Fruit fly (Drosophila melanogaster): ENCODE data around the gene CG12541.
A peak's percentile ranks its signal among the peaks of the same experiment; 100 is the strongest.

The CG12541 gene

dm6 chrX:7101302-7102012 is 35.6 kb upstream of the CG12541 start (continued):
- TF ChIP-seq CG3407 (GFP tag; optimal IDR thresholded peaks at IDR 0.05): peak; percentile 83
- no peak for TF ChIP-seq tup (GFP tag; optimal IDR thresholded peaks at IDR 0.05)
- TF ChIP-seq twi (tag; optimal IDR thresholded peaks at IDR 0.05): peak; percentile 74
- TF ChIP-seq CG2202 (tag; optimal IDR thresholded peaks at IDR 0.05): peak; percentile 75
- TF ChIP-seq Hmx (GFP tag; optimal IDR thresholded peaks at IDR 0.05): peak; percentile 20
- peak; percentile 68 for TF ChIP-seq CG15011 (GFP tag; optimal IDR thresholded peaks at IDR 0.05)
- peak; percentile 65 for TF ChIP-seq E2f1 (GFP tag; IDR thresholded peaks at IDR 0.05)
- peak; percentile 46 for TF ChIP-seq CG10431 (GFP tag; optimal IDR thresholded peaks at IDR 0.05)
- peak; percentile 77 for TF ChIP-seq CG32532 (GFP tag; IDR thresholded peaks at IDR 0.05)
- TF ChIP-seq mirr (GFP tag; optimal IDR thresholded peaks at IDR 0.05): no peak
- peak; percentile 83 for TF ChIP-seq Dek (tag; optimal IDR thresholded peaks at IDR 0.05)
- peak; percentile 70 for TF ChIP-seq ttk (GFP tag; IDR thresholded peaks at IDR 0.05)
- peak; percentile 63 for TF ChIP-seq CG6854 (GFP tag; optimal IDR thresholded peaks at IDR 0.05)
- TF ChIP-seq kah (GFP tag; optimal IDR thresholded peaks at IDR 0.05): peak; percentile 44
- no peak for TF ChIP-seq Lpt (GFP tag; optimal IDR thresholded peaks at IDR 0.05)
- TF ChIP-seq cwo (GFP tag; optimal IDR thresholded peaks at IDR 0.05): peak; percentile 65
- TF ChIP-seq Xrp1 (GFP tag; IDR thresholded peaks at IDR 0.05): peak; percentile 84
- TF ChIP-seq CG6254 (GFP tag; optimal IDR thresholded peaks at IDR 0.05): peak; percentile 66
- peak; percentile 77 for TF ChIP-seq CG2875 (GFP tag; optimal IDR thresholded peaks at IDR 0.05)
- no peak; the same call in 1 of the 2 replicates for TF ChIP-seq amos (GFP tag; IDR thresholded peaks at IDR 0.05; ENCODE audit: partially characterized antibody)
- TF ChIP-seq zen (tag; optimal IDR thresholded peaks at IDR 0.05): peak; percentile 54
- TF ChIP-seq gcm2 (GFP tag; optimal IDR thresholded peaks at IDR 0.05): peak; percentile 70
- TF ChIP-seq CG12219 (GFP tag; optimal IDR thresholded peaks at IDR 0.05): peak; percentile 66
- TF ChIP-seq Xbp1 (GFP tag; optimal IDR thresholded peaks at IDR 0.05): peak; percentile 89
- no peak; the same call in 1 of the 2 replicates for TF ChIP-seq aop (GFP tag; IDR thresholded peaks at IDR 0.05)
- peak; percentile 87 for TF ChIP-seq dmrt11E (tag; optimal IDR thresholded peaks at IDR 0.05)
- peak; percentile 78 for TF ChIP-seq Fer1 (GFP tag; optimal IDR thresholded peaks at IDR 0.05)
- TF ChIP-seq slp2 (GFP tag; optimal IDR thresholded peaks at IDR 0.05): peak; percentile 49
- peak; percentile 94 for TF ChIP-seq CG12391 (tag; optimal IDR thresholded peaks at IDR 0.05)
- no peak for TF ChIP-seq pita (GFP tag; optimal IDR thresholded peaks at IDR 0.05)
- TF ChIP-seq CG12071 (GFP tag; optimal IDR thresholded peaks at IDR 0.05): peak; percentile 40
- no peak for TF ChIP-seq tna (GFP tag; IDR thresholded peaks at IDR 0.05; ENCODE audit: partially characterized antibody)
- no peak for TF ChIP-seq CG10565 (GFP tag; optimal IDR thresholded peaks at IDR 0.05)
- peak; percentile 92 for TF ChIP-seq CG12659 (GFP tag; optimal IDR thresholded peaks at IDR 0.05)
- TF ChIP-seq tap (tag; optimal IDR thresholded peaks at IDR 0.05): peak; percentile 72
- TF ChIP-seq CG11093 (GFP tag; IDR thresholded peaks at IDR 0.05): no peak; the same call in 1 of the 3 replicates
- TF ChIP-seq dati (GFP tag; IDR thresholded peaks at IDR 0.05): no peak; the same call in 1 of the 2 replicates
- peak; percentile 71 for TF ChIP-seq HLH54F (GFP tag; optimal IDR thresholded peaks at IDR 0.05)
- peak; percentile 57; the same call in 1 of the 3 replicates for TF ChIP-seq Mrtf (GFP tag; IDR thresholded peaks at IDR 0.05)
- TF ChIP-seq abd-A (tag; optimal IDR thresholded peaks at IDR 0.05): peak; percentile 13
- peak; percentile 74 for TF ChIP-seq CG17568 (GFP tag; optimal IDR thresholded peaks at IDR 0.05)
- peak; percentile 75 for TF ChIP-seq CG14050 (GFP tag; IDR thresholded peaks at IDR 0.05)
- TF ChIP-seq wdn (GFP tag; IDR thresholded peaks at IDR 0.05): peak; percentile 79
- peak; percentile 85 for TF ChIP-seq NfI (GFP tag; optimal IDR thresholded peaks at IDR 0.05)
- TF ChIP-seq CG4707 (GFP tag; optimal IDR thresholded peaks at IDR 0.05): no peak
- TF ChIP-seq cad (GFP tag; optimal IDR thresholded peaks at IDR 0.05): no peak
- TF ChIP-seq Nf-YA (GFP tag; IDR thresholded peaks at IDR 0.05): peak; percentile 56; the same call in 1 of the 2 replicates
- TF ChIP-seq Oli (tag; optimal IDR thresholded peaks at IDR 0.05): peak; percentile 90

All from whole organism, embryonic.